Fruit fly (Drosophila melanogaster) whole organism, adult: ENCODE measurements around the gene CG12535.

ENCODE experiments used
- CG11617 ChIP-seq: fragments of 200-800 bp; sonication (Bioruptor generic); optimal IDR thresholded peaks from 2 replicates; lab custom pipeline; 2017; ENCODE audit warnings: mild to moderate bottlenecking, missing biosample characterization, missing genetic modification reagents, missing genetic modification characterization
- CG12768 ChIP-seq: fragments of 200-800 bp; sonication (Bioruptor generic); optimal IDR thresholded peaks from 2 replicates; lab custom pipeline; 2017; ENCODE audit warnings: missing biosample characterization, missing genetic modification characterization, mild to moderate bottlenecking, moderate library complexity, missing genetic modification reagents
- CG14711 ChIP-seq: fragments of 200-800 bp; sonication (Bioruptor generic); optimal IDR thresholded peaks from 2 replicates; lab custom pipeline; 2018; ENCODE audit warnings: missing biosample characterization, mild to moderate bottlenecking, missing genetic modification characterization, moderate library complexity
- CG7045 ChIP-seq: fragments of 200-800 bp; sonication (Bioruptor generic); optimal IDR thresholded peaks from 2 replicates; lab custom pipeline; 2017; ENCODE audit warnings: missing biosample characterization, mild to moderate bottlenecking, missing genetic modification characterization
- CG7101 ChIP-seq: fragments of 200-800 bp; sonication (Bioruptor generic); optimal IDR thresholded peaks from 2 replicates; lab custom pipeline; 2018; ENCODE audit warnings: missing biosample characterization, mild to moderate bottlenecking, missing genetic modification characterization, moderate library complexity
- Clk ChIP-seq: fragments of 200-800 bp; sonication (Bioruptor generic); optimal IDR thresholded peaks from 2 replicates; lab custom pipeline; 2017; ENCODE audit warnings: missing biosample characterization, missing genetic modification characterization
- Crg-1 ChIP-seq: fragments of 200-800 bp; sonication (Bioruptor generic); optimal IDR thresholded peaks from 2 replicates; lab custom pipeline; 2016; ENCODE audit warnings: missing biosample characterization, missing genetic modification characterization
- Hr96 ChIP-seq: fragments of 200-800 bp; sonication (Bioruptor generic); optimal IDR thresholded peaks from 2 replicates; lab custom pipeline; 2016; ENCODE audit warnings: missing biosample characterization, missing genetic modification characterization
- Mnt ChIP-seq: fragments of 200-800 bp; sonication (Bioruptor generic); optimal IDR thresholded peaks from 2 replicates; lab custom pipeline; 2016; ENCODE audit warnings: missing biosample characterization, mild to moderate bottlenecking, missing genetic modification characterization
- cic ChIP-seq: fragments of 200-800 bp; sonication (Bioruptor generic); optimal IDR thresholded peaks from 2 replicates; lab custom pipeline; 2017; ENCODE audit warnings: missing biosample characterization, mild to moderate bottlenecking, missing genetic modification characterization, moderate library complexity
- kay ChIP-seq: fragments of 200-800 bp; sonication (Bioruptor generic); peaks from one replicate; lab custom pipeline; 2016; ENCODE audit warnings: missing biosample characterization, missing genetic modification characterization, borderline replicate concordance
- pad ChIP-seq: fragments of 200-800 bp; sonication (Bioruptor generic); optimal IDR thresholded peaks from 3 replicates; lab custom pipeline; 2017; ENCODE audit warnings: missing biosample characterization, missing genetic modification characterization, mild to moderate bottlenecking, moderate library complexity, missing genetic modification reagents
- tj ChIP-seq: fragments of 200-800 bp; sonication (Bioruptor generic); optimal IDR thresholded peaks from 3 replicates; lab custom pipeline; 2017; ENCODE audit warnings: missing biosample characterization, mild to moderate bottlenecking, missing genetic modification characterization, moderate library complexity
- toe ChIP-seq: fragments of 200-800 bp; sonication (Bioruptor generic); optimal IDR thresholded peaks from 2 replicates; lab custom pipeline; 2016; ENCODE audit warnings: missing biosample characterization, missing genetic modification characterization

- TF ChIP-seq CG14711 (tag; lab: Kevin White, UChicago) (no peak), cic (GFP tag; lab: Kevin White, UChicago) (no peak), kay (GFP tag; lab: Kevin White, UChicago) (no peak), Hr96 (GFP tag; lab: Kevin White, UChicago) (no peak), CG11617 (GFP tag; lab: Kevin White, UChicago) (no peak), Crg-1 (GFP tag; lab: Kevin White, UChicago) (no peak), tj (GFP tag; lab: Kevin White, UChicago) (no peak), Clk (GFP tag; lab: Kevin White, UChicago) (no peak), CG7101 (tag; lab: Kevin White, UChicago) (no peak), Mnt (no peak), CG7045 (GFP tag; lab: Kevin White, UChicago) (no peak), CG12768 (no peak), toe (no peak), pad (GFP tag; lab: Kevin White, UChicago) (no peak)
Measured at dm6 chrX:3455431-3456001, 6.8 kb upstream of the CG12535 start.
